Fruit fly (Drosophila melanogaster) whole organism, embryonic: ENCODE data around the gene Trpgamma.
A peak's percentile ranks its signal among the peaks of the same experiment; 100 is the strongest.

Source experiments
- BEAF-32 ChIP-seq: fragments of 200-800 bp; sonication (Bioruptor generic); optimal IDR thresholded peaks from 3 replicates; lab custom pipeline; 2017; ENCODE audit warnings: missing biosample characterization, missing genetic modification characterization, mild to moderate bottlenecking, moderate library complexity, missing genetic modification reagents
- Bteb2 ChIP-seq: fragments of 200-800 bp; sonication (Bioruptor generic); optimal IDR thresholded peaks from 2 replicates; lab custom pipeline; 2016; ENCODE audit warnings: missing biosample characterization, missing genetic modification characterization
- CG10147 ChIP-seq: fragments of 200-800 bp; sonication (Bioruptor generic); optimal IDR thresholded peaks from 2 replicates; lab custom pipeline; 2019; ENCODE audit warnings: missing biosample characterization, mild to moderate bottlenecking, missing genetic modification characterization, moderate library complexity
- CG10274 ChIP-seq: fragments of 200-800 bp; sonication (Bioruptor generic); optimal IDR thresholded peaks from 3 replicates; lab custom pipeline; 2017; ENCODE audit warnings: missing biosample characterization, mild to moderate bottlenecking, missing genetic modification characterization
- CG10654 ChIP-seq: fragments of 200-800 bp; sonication (Bioruptor generic); optimal IDR thresholded peaks from 2 replicates; lab custom pipeline; 2016; ENCODE audit warnings: missing biosample characterization, missing genetic modification characterization
- CG11247 ChIP-seq: fragments of 200-800 bp; sonication (Bioruptor generic); IDR thresholded peaks from 2 replicates; pipeline ENCODE4 v1.3.6; 2022; ENCODE audit warnings: missing biosample characterization, missing genetic modification characterization
- CG12219 ChIP-seq: fragments of 200-800 bp; sonication (Bioruptor generic); optimal IDR thresholded peaks from 3 replicates; lab custom pipeline; 2018; ENCODE audit warnings: missing biosample characterization, mild to moderate bottlenecking, missing genetic modification characterization
- CG13775 ChIP-seq: fragments of 200-800 bp; sonication (Bioruptor generic); optimal IDR thresholded peaks from 3 replicates; lab custom pipeline; 2017; ENCODE audit warnings: missing biosample characterization, mild to moderate bottlenecking, missing genetic modification characterization
- CG15601 ChIP-seq: fragments of 200-800 bp; sonication (Bioruptor generic); optimal IDR thresholded peaks from 3 replicates; lab custom pipeline; 2019; ENCODE audit warnings: missing biosample characterization, mild to moderate bottlenecking, missing genetic modification characterization, moderate library complexity
- CG17385 ChIP-seq: fragments of 200-800 bp; sonication (Bioruptor generic); optimal IDR thresholded peaks from 3 replicates; lab custom pipeline; 2018; ENCODE audit warnings: missing biosample characterization, mild to moderate bottlenecking, missing genetic modification characterization
- CG2202 ChIP-seq: fragments of 200-800 bp; sonication (Bioruptor generic); optimal IDR thresholded peaks from 2 replicates; lab custom pipeline; 2018; ENCODE audit warnings: missing biosample characterization, mild to moderate bottlenecking, missing genetic modification characterization
- CG30431 ChIP-seq: fragments of 200-800 bp; sonication (Bioruptor generic); optimal IDR thresholded peaks from 2 replicates; lab custom pipeline; 2017; ENCODE audit warnings: missing biosample characterization, missing genetic modification characterization
- CG33213 ChIP-seq: fragments of 200-800 bp; sonication (Bioruptor generic); optimal IDR thresholded peaks from 3 replicates; lab custom pipeline; 2016; ENCODE audit warnings: missing biosample characterization, missing genetic modification characterization
- CG4404 ChIP-seq: fragments of 200-800 bp; sonication (Bioruptor generic); IDR thresholded peaks from 2 replicates; pipeline ENCODE4 v1.3.6; 2022; ENCODE audit warnings: missing biosample characterization, missing genetic modification characterization
- CG4617 ChIP-seq: fragments of 200-800 bp; sonication (Bioruptor generic); optimal IDR thresholded peaks from 3 replicates; lab custom pipeline; 2016; ENCODE audit warnings: missing biosample characterization, missing genetic modification characterization, borderline replicate concordance
- CG4730 ChIP-seq: fragments of 200-800 bp; sonication (Bioruptor generic); IDR thresholded peaks from 2 replicates; pipeline ENCODE4 v1.3.6; 2022; ENCODE audit warnings: missing biosample characterization, missing genetic modification characterization
- CG5245 ChIP-seq: fragments of 200-800 bp; sonication (Bioruptor generic); optimal IDR thresholded peaks from 3 replicates; lab custom pipeline; 2016; ENCODE audit warnings: missing biosample characterization, missing genetic modification characterization
- CG6813 ChIP-seq: fragments of 200-800 bp; sonication (Bioruptor generic); optimal IDR thresholded peaks from 2 replicates; lab custom pipeline; 2017; ENCODE audit warnings: missing biosample characterization, missing genetic modification characterization, mild to moderate bottlenecking, moderate library complexity, missing genetic modification reagents
- CG7556 ChIP-seq: fragments of 200-800 bp; sonication (Bioruptor generic); optimal IDR thresholded peaks from 2 replicates; lab custom pipeline; 2017; ENCODE audit warnings: missing biosample characterization, mild to moderate bottlenecking, missing genetic modification characterization
- CG8359 ChIP-seq: fragments of 200-800 bp; sonication (Bioruptor generic); optimal IDR thresholded peaks from 2 replicates; lab custom pipeline; 2017; ENCODE audit warnings: missing biosample characterization, mild to moderate bottlenecking, missing genetic modification characterization, borderline replicate concordance
- CG8924 ChIP-seq: fragments of 200-800 bp; optimal IDR thresholded peaks from 3 replicates; lab custom pipeline; 2019; ENCODE audit warnings: missing biosample characterization, mild to moderate bottlenecking, missing genetic modification characterization, moderate library complexity
- D19A ChIP-seq: fragments of 200-800 bp; optimal IDR thresholded peaks from 3 replicates; lab custom pipeline; 2019; ENCODE audit warnings: missing biosample characterization, mild to moderate bottlenecking, missing genetic modification characterization, moderate library complexity
- Dbx ChIP-seq: fragments of 200-800 bp; sonication (Bioruptor generic); IDR thresholded peaks from 3 replicates; pipeline ENCODE4 v1.3.6; 2022; ENCODE audit warnings: missing biosample characterization, missing genetic modification characterization
- Deaf1 ChIP-seq: fragments of 200-800 bp; optimal IDR thresholded peaks from 3 replicates; lab custom pipeline; 2019; ENCODE audit warnings: missing biosample characterization, mild to moderate bottlenecking, missing genetic modification characterization, moderate library complexity
- Dref ChIP-seq: fragments of 200-800 bp; sonication (Bioruptor generic); IDR thresholded peaks from 2 replicates; pipeline ENCODE4 v1.3.6; 2022; ENCODE audit warnings: missing biosample characterization, missing genetic modification characterization
- Myb ChIP-seq: fragments of 200-800 bp; sonication (Bioruptor generic); optimal IDR thresholded peaks from 2 replicates; lab custom pipeline; 2016; ENCODE audit warnings: missing biosample characterization, missing genetic modification characterization
- Nf-YC ChIP-seq: fragments of 200-800 bp; optimal IDR thresholded peaks from 3 replicates; lab custom pipeline; 2019; ENCODE audit warnings: missing biosample characterization, mild to moderate bottlenecking, missing genetic modification characterization, moderate library complexity
- Poxn ChIP-seq: fragments of 200-800 bp; sonication (Bioruptor generic); IDR thresholded peaks from 2 replicates; pipeline ENCODE4 v1.3.6; 2022; ENCODE audit warnings: missing biosample characterization, missing genetic modification characterization
- TFAM ChIP-seq: fragments of 200-800 bp; sonication (Bioruptor generic); optimal IDR thresholded peaks from 2 replicates; lab custom pipeline; 2017; ENCODE audit warnings: missing biosample characterization, missing genetic modification characterization, inconsistent platforms
- Xrp1 ChIP-seq: fragments of 200-800 bp; sonication (Bioruptor generic); IDR thresholded peaks from 2 replicates; pipeline ENCODE4 v1.3.6; 2022; ENCODE audit warnings: missing biosample characterization, missing genetic modification characterization
- YL-1 ChIP-seq: fragments of 200-800 bp; sonication (Bioruptor generic); optimal IDR thresholded peaks from 3 replicates; lab custom pipeline; 2017; ENCODE audit warnings: missing biosample characterization, mild to moderate bottlenecking, missing genetic modification characterization
- bsh ChIP-seq, 2 experiments: fragments of 200-800 bp; sonication (Bioruptor generic); optimal IDR thresholded peaks; 2 replicates each; lab custom pipeline; 2017 to 2018; ENCODE audit warnings: mild to moderate bottlenecking in 2 of 2, missing biosample characterization in 2 of 2, missing genetic modification characterization in 2 of 2, moderate library complexity in 1 of 2
- cad ChIP-seq: fragments of >200 bp; optimal IDR thresholded peaks from 2 replicates; lab custom pipeline; 2017; ENCODE audit warnings: missing biosample characterization, missing genetic modification characterization
- dmrt11E ChIP-seq: fragments of 200-800 bp; sonication (Bioruptor generic); optimal IDR thresholded peaks from 3 replicates; lab custom pipeline; 2018; ENCODE audit warnings: missing biosample characterization, mild to moderate bottlenecking, missing genetic modification characterization, moderate library complexity
- en ChIP-seq: fragments of 200-800 bp; sonication (Bioruptor generic); optimal IDR thresholded peaks from 2 replicates; lab custom pipeline; 2016; ENCODE audit warnings: missing biosample characterization, missing genetic modification characterization
- eve ChIP-seq, 2 experiments: fragments of >200 bp; optimal IDR thresholded peaks; 2 replicates each; lab custom pipeline; 2017; ENCODE audit warnings: missing biosample characterization in 2 of 2, missing genetic modification characterization in 2 of 2
- gfzf ChIP-seq: fragments of 200-800 bp; sonication (Bioruptor generic); optimal IDR thresholded peaks from 2 replicates; lab custom pipeline; 2016; ENCODE audit warnings: missing biosample characterization, mild to moderate bottlenecking, missing genetic modification characterization, moderate library complexity
- grau ChIP-seq: fragments of 200-800 bp; optimal IDR thresholded peaks from 3 replicates; lab custom pipeline; 2019; ENCODE audit warnings: missing biosample characterization, mild to moderate bottlenecking, missing genetic modification characterization, moderate library complexity
- inv ChIP-seq: fragments of 200-800 bp; sonication (Bioruptor generic); IDR thresholded peaks from 2 replicates; pipeline ENCODE4 v1.3.6; 2022; ENCODE audit warnings: missing biosample characterization, missing genetic modification characterization; ENCODE audit not compliant: partially characterized antibody
- oc ChIP-seq: fragments of 200-800 bp; sonication (Bioruptor generic); optimal IDR thresholded peaks from 2 replicates; lab custom pipeline; 2018; ENCODE audit warnings: missing biosample characterization, mild to moderate bottlenecking, missing genetic modification characterization, moderate library complexity
- otp ChIP-seq: fragments of 200-800 bp; sonication (Bioruptor generic); IDR thresholded peaks from 3 replicates; pipeline ENCODE4, ENCODE4 v1.3.6; 2022; ENCODE audit warnings: missing biosample characterization, missing genetic modification characterization
- pnt ChIP-seq: fragments of 200-800 bp; sonication (Bioruptor generic); optimal IDR thresholded peaks from 3 replicates; lab custom pipeline; 2016; ENCODE audit warnings: missing biosample characterization, missing genetic modification characterization
- prd ChIP-seq, 3 experiments: fragments of >200 bp in 2 of 3; fragments of 200-800 bp in 1 of 3; sonication (Bioruptor generic) in 1 of 3; optimal IDR thresholded peaks in 2 of 3; IDR thresholded peaks in 1 of 3; 2 replicates in 2 of 3; 3 replicates in 1 of 3; pipeline versions ENCODE4 v1.3.6 to Lab custom; 2017 to 2022; ENCODE audit warnings: missing biosample characterization in 1 of 3, missing genetic modification characterization in 1 of 3
- ranshi ChIP-seq: fragments of 200-800 bp; sonication (Bioruptor generic); IDR thresholded peaks from 2 replicates; pipeline ENCODE4 v1.3.6; 2022; ENCODE audit warnings: missing biosample characterization, missing genetic modification characterization
- salm ChIP-seq: fragments of 200-800 bp; sonication (Bioruptor generic); optimal IDR thresholded peaks from 2 replicates; lab custom pipeline; 2018; ENCODE audit warnings: missing biosample characterization, mild to moderate bottlenecking, missing genetic modification characterization
- tin ChIP-seq: fragments of 200-800 bp; sonication (Bioruptor generic); optimal IDR thresholded peaks from 3 replicates; lab custom pipeline; 2016; ENCODE audit warnings: missing biosample characterization, missing genetic modification characterization
- z ChIP-seq: fragments of 200-800 bp; sonication (Bioruptor generic); IDR thresholded peaks from 3 replicates; pipeline ENCODE4 v1.3.6; 2022; ENCODE audit warnings: missing biosample characterization, missing genetic modification characterization

The Trpgamma gene

DNA sequence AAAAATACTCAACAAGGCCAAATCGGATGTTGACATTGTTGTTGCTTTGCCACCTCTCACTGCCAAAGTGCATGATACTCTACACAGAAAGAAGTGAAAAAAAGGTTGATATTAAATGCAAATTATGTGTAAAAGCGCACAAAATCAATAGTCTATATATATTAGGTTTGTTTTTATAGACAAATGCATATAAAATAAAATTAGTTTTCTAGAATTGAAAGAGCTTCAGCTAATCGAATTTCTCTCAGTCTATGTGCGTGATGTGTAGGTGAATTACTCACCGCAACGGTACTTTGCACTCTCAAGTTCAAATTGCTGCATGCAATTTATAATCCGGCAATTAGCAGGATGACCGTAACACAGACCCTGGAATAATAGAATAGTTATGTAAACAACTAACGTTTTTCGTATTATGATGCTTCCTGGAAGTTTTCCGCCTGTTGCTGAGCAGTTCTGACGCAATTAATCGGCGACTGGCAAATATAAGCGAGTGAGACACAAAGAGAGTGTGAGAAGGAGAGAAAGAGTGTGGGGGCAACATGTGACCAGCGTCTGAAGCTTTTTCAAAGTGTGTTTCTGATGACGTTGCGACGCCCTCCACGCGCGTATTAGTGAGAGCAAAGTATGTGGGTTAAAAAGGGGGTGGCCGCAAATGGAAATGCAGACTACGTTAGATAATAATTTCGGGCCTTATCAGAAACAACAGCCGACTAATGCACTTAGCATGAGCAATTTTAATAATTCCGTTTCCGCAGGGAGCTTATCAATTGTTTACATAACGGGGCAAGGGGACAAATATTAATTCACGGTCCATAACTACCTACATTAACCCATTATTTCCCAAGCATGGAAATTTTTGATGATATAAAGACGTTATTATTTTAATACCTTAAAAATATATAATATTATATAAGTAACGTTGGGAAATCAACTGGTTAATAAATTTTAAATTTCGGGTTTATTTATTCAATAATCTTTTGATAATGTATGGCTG lies 44.5 kb upstream of the Trpgamma start (continued):
- TF ChIP-seq CG4617 (GFP tag; lab: Kevin White, UChicago) (peak; percentile 58), en (GFP tag; lab: Kevin White, UChicago) (peak; percentile 55), salm (tag; lab: Kevin White, UChicago) (peak; percentile 73), Poxn (peak; percentile 34; the same call in 1 of the 2 replicates), z (peak; percentile 62), CG6813 (GFP tag; lab: Kevin White, UChicago) (peak; percentile 83), Xrp1 (GFP tag; lab: Robert Waterston, UW) (peak; percentile 98), Dref (no peak), Myb (GFP tag; lab: Kevin White, UChicago) (peak; percentile 14), CG5245 (GFP tag; lab: Kevin White, UChicago) (peak; percentile 91), inv (GFP tag; lab: Robert Waterston, UW) (no peak), CG10654 (GFP tag; lab: Kevin White, UChicago) (peak; percentile 87), YL-1 (GFP tag; lab: Kevin White, UChicago) (peak; percentile 22), dmrt11E (tag; lab: Kevin White, UChicago) (peak; percentile 48), CG10274 (GFP tag; lab: Kevin White, UChicago) (peak; percentile 75), CG11247 (peak; percentile 92), CG13775 (GFP tag; lab: Kevin White, UChicago) (peak; percentile 77), CG7556 (GFP tag; lab: Kevin White, UChicago) (peak; percentile 91), CG8359 (peak; percentile 85), CG15601 (tag; lab: Kevin White, UChicago) (peak; percentile 93), bsh (GFP tag; optimal IDR thresholded peaks at IDR 0.05; lab: Kevin White, UChicago) (peak; percentile 65 to 90), oc (tag; lab: Kevin White, UChicago) (peak; percentile 96), CG4730 (GFP tag; lab: Robert Waterston, UW) (peak; percentile 94), CG30431 (GFP tag; lab: Kevin White, UChicago) (peak; percentile 80), TFAM (peak; percentile 64), CG2202 (tag; lab: Kevin White, UChicago) (peak; percentile 47), D19A (peak; percentile 91), grau (peak; percentile 83), ranshi (GFP tag; lab: Robert Waterston, UW) (peak; percentile 92), Dbx (GFP tag; lab: Robert Waterston, UW) (peak; percentile 94), CG12219 (peak; percentile 68), CG33213 (GFP tag; lab: Kevin White, UChicago) (peak; percentile 60), CG8924 (tag; lab: Kevin White, UChicago) (peak; percentile 88), pnt (peak; percentile 80), prd (optimal IDR thresholded peaks at IDR 0.05; lab: Kevin White, UChicago) (no peak), prd (GFP tag; IDR thresholded peaks at IDR 0.05; lab: Robert Waterston, UW) (peak; percentile 98), CG4404 (GFP tag; lab: Robert Waterston, UW) (peak; percentile 92), cad (GFP tag; lab: Kevin White, UChicago) (no peak), BEAF-32 (GFP tag; lab: Kevin White, UChicago) (no peak), tin (GFP tag; lab: Kevin White, UChicago) (peak; percentile 92), Bteb2 (GFP tag; lab: Kevin White, UChicago) (peak; percentile 75), Nf-YC (peak; percentile 64), CG17385 (GFP tag; lab: Kevin White, UChicago) (peak; percentile 86), otp (GFP tag; lab: Robert Waterston, UW) (peak; percentile 94), eve (GFP tag; optimal IDR thresholded peaks at IDR 0.05; lab: Kevin White, UChicago) (peak in 1 of 2 experiments; percentile 97), Deaf1 (tag; lab: Kevin White, UChicago) (peak; percentile 29), gfzf (GFP tag; lab: Kevin White, UChicago) (no peak), CG10147 (GFP tag; lab: Kevin White, UChicago) (peak; percentile 86)
